Fruit fly (Drosophila melanogaster): ENCODE measurements around the gene CG9231.

The CG9231 gene

DNA sequence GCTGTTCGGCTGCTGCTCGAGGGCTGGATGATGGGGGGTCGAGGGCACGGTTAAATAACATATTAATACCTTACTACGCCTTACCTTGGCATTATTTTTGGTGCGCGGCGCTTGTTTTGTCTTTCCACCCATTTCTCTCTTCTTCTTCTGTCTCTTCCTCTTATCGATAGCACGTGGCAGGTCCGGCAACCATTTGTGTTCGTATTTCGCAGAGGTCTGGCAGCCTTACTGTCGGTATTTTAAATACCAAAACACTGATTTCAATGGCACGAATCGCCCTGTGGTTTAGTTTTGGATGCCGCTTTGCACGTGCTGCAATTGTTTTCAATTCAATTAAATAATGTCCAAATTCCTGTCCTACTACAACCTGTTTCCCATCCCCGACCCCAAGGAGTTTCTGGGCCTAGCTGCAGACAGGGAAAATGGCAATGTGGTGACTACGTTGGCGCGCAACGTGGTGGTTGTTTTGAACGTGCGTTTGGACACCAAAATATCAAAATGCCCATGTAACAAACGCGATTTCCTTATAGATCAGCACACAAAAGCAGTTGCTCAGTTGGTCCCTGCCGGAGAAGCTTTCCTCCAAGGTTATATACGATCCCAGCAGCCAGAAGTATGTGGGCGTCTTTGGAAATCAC lies 33.5 kb downstream of the CG9231 start, which contains the start of the genes Ltn1 and CG9300 (continued):
- no peak for TF ChIP-seq CG2875 (GFP tag; optimal IDR thresholded peaks at IDR 0.05)
- no peak for TF ChIP-seq ttk (GFP tag; IDR thresholded peaks at IDR 0.05)
- no peak for TF ChIP-seq Hr39 (optimal IDR thresholded peaks at IDR 0.05)
- TF ChIP-seq CG3281 (GFP tag; optimal IDR thresholded peaks at IDR 0.05): no peak
- no peak for TF ChIP-seq sqz (GFP tag; optimal IDR thresholded peaks at IDR 0.05)
- TF ChIP-seq Hr3 (GFP tag; optimal IDR thresholded peaks at IDR 0.05): no peak
- TF ChIP-seq bcd (GFP tag; optimal IDR thresholded peaks at IDR 0.05): no peak

DNA sequence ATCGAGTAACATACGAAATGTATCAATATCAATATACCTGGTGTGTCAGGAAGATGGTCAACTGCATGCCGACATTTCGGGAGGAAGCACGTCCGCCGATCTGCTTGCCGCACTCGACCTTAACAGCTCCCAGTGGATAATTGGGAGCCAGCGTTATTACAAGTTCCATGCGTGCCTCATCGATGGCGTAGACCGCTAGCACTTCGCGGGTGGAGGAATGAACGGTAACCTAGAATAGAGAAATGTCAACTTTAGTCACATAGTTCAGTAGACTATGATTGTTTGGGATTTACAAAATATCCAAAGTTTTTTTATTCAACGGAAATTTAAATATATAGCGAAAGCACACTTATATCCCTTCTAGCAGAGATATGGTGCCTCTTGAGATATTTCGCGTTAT lies 41.0 kb downstream of the CG9231 start, which contains the start of the genes CG46435 and Rcd7:
CG46435 (plus strand) TSS at position 301 of the 400 bp plus-strand sequence.
Rcd7 (plus strand) TSS at position 301 of the 400 bp plus-strand sequence.
- TF ChIP-seq HLHmδ (GFP tag; optimal IDR thresholded peaks at IDR 0.05): no peak
- no peak for TF ChIP-seq CG12219 (GFP tag; optimal IDR thresholded peaks at IDR 0.05)

DNA sequence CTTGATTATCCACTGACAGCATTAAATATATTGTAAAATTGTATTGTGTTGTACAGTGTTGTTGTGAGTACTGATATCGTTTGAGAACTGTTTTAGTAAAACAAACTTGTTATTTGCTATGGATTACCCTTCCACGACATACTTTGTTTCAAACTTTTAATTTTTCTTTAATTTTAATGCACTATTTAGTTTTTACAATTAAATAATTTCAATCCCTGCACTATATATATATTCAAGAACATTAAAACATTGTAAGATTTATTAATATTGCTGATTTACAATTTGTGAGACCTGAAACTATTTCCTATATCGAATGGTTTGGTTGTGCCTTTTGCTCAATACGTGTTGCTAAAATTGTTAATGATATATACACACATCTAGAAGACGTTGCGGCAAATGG lies 41.7 kb downstream of the CG9231 start, which contains the start of the genes CG46434 and Dred:
CG46434 (minus strand) TSS at position 101 of the 400 bp plus-strand sequence.
Dred (minus strand) TSS at position 101 of the 400 bp plus-strand sequence.
- TF ChIP-seq CG14014 (GFP tag; IDR thresholded peaks at IDR 0.05): no peak
- TF ChIP-seq CG6175 (GFP tag; IDR thresholded peaks at IDR 0.05): no peak
- no peak for TF ChIP-seq dpn (GFP tag; optimal IDR thresholded peaks at IDR 0.05)
- no peak for TF ChIP-seq phol (tag; optimal IDR thresholded peaks at IDR 0.05)
- no peak for TF ChIP-seq Six4 (GFP tag; optimal IDR thresholded peaks at IDR 0.05)
- TF ChIP-seq Hr78 (GFP tag; optimal IDR thresholded peaks at IDR 0.05): no peak
- TF ChIP-seq otp (GFP tag; IDR thresholded peaks at IDR 0.05): no peak
- TF ChIP-seq psq (GFP tag; optimal IDR thresholded peaks at IDR 0.05): no peak
- no peak for TF ChIP-seq CG32772 (GFP tag; IDR thresholded peaks at IDR 0.05)
- TF ChIP-seq Lim3 (GFP tag; IDR thresholded peaks at IDR 0.05): no peak
- TF ChIP-seq CG3407 (GFP tag; optimal IDR thresholded peaks at IDR 0.05): no peak
- no peak for TF ChIP-seq row (GFP tag; IDR thresholded peaks at IDR 0.05)
- no peak for TF ChIP-seq fu2 (GFP tag; optimal IDR thresholded peaks at IDR 0.05)
- TF ChIP-seq slou (GFP tag; optimal IDR thresholded peaks at IDR 0.05): no peak
- no peak for TF ChIP-seq CG15269 (tag; optimal IDR thresholded peaks at IDR 0.05)
- no peak for TF ChIP-seq Usf (GFP tag; optimal IDR thresholded peaks at IDR 0.05)
- TF ChIP-seq ATbp (GFP tag; optimal IDR thresholded peaks at IDR 0.05): no peak
- TF ChIP-seq Side (GFP tag; optimal IDR thresholded peaks at IDR 0.05): no peak

All from whole organism, embryonic.